Worm (Caenorhabditis elegans) whole organism, young adult: ENCODE results near the gene fbxb-74.
A peak's percentile ranks its signal among the peaks of the same experiment; 100 is the strongest.

Source experiments
- C06A6.2 ChIP-seq: fragments of 200-800 bp; sonication (Bioruptor generic); conservative IDR thresholded peaks from 2 replicates; pipeline ENCODE4 v1.3.6; 2022; ENCODE audit warnings: missing genetic modification characterization, missing compliant biosample characterization
- C17E4.6 ChIP-seq: fragments of 200-800 bp; sonication (Bioruptor generic); IDR thresholded peaks from 2 replicates; pipeline ENCODE4 v1.3.6; 2022; ENCODE audit warnings: missing genetic modification reagents, missing genetic modification characterization, missing compliant biosample characterization
- F22D6.2 ChIP-seq: sonication (generic microtip); optimal IDR thresholded peaks from 2 replicates; lab custom pipeline; 2016; ENCODE audit warnings: mild to moderate bottlenecking, missing genetic modification characterization, missing compliant biosample characterization
- F39B2.1 ChIP-seq: fragments of 200-800 bp; sonication (Bioruptor generic); IDR thresholded peaks from 2 replicates; pipeline ENCODE4 v1.3.6; 2022; ENCODE audit warnings: missing genetic modification reagents, missing genetic modification characterization, missing compliant biosample characterization
- F49E8.2 ChIP-seq: sonication (generic microtip); optimal IDR thresholded peaks from 3 replicates; lab custom pipeline; 2017; ENCODE audit warnings: missing genetic modification characterization, mild to moderate bottlenecking, missing compliant biosample characterization, antibody characterized with exemption, moderate library complexity; ENCODE audit not compliant: insufficient read depth
- F55B11.4 ChIP-seq: sonication (generic microtip); optimal IDR thresholded peaks from 2 replicates; lab custom pipeline; 2016; ENCODE audit warnings: missing compliant biosample characterization, missing genetic modification characterization, borderline replicate concordance; ENCODE audit not compliant: insufficient read depth
- F57C9.4 ChIP-seq: sonication (generic microtip); optimal IDR thresholded peaks from 2 replicates; lab custom pipeline; 2017; ENCODE audit warnings: mild to moderate bottlenecking, missing genetic modification characterization, missing compliant biosample characterization
- K12H6.12 ChIP-seq: fragments of 200-800 bp; sonication (Bioruptor generic); optimal IDR thresholded peaks from 2 replicates; lab custom pipeline; 2018; ENCODE audit warnings: mild to moderate bottlenecking, missing genetic modification characterization, missing compliant biosample characterization
- T07F8.4 ChIP-seq: sonication (generic microtip); optimal IDR thresholded peaks from 2 replicates; lab custom pipeline; 2016; ENCODE audit warnings: mild to moderate bottlenecking, missing genetic modification characterization, moderate library complexity, missing compliant biosample characterization
- Y67H2A.10 ChIP-seq: fragments of 200-800 bp; sonication (Bioruptor generic); conservative IDR thresholded peaks from 2 replicates; pipeline ENCODE4 v1.3.6; 2022; ENCODE audit warnings: missing genetic modification reagents, missing genetic modification characterization, missing compliant biosample characterization
- Y79H2A.3 ChIP-seq: fragments of 200-800 bp; sonication (Bioruptor generic); conservative IDR thresholded peaks from 2 replicates; pipeline ENCODE4 v1.3.6; 2022; ENCODE audit warnings: missing genetic modification reagents, missing genetic modification characterization, missing compliant biosample characterization
- Y95B8A.8 ChIP-seq: fragments of 200-800 bp; sonication (Bioruptor generic); IDR thresholded peaks from 2 replicates; pipeline ENCODE4 v1.3.6; 2022; ENCODE audit warnings: missing genetic modification reagents, missing genetic modification characterization, missing compliant biosample characterization
- aptf-3 ChIP-seq: fragments of 200-800 bp; sonication (Bioruptor generic); IDR thresholded peaks from 2 replicates; pipeline ENCODE4 v1.3.6; 2022; ENCODE audit warnings: missing genetic modification characterization, missing compliant biosample characterization
- attf-3 ChIP-seq: fragments of 200-800 bp; sonication (Bioruptor generic); conservative IDR thresholded peaks from 2 replicates; pipeline ENCODE4 v1.3.6; 2022; ENCODE audit warnings: missing genetic modification reagents, missing genetic modification characterization, missing compliant biosample characterization
- bed-2 ChIP-seq: fragments of 200-800 bp; sonication (Bioruptor generic); IDR thresholded peaks from 2 replicates; pipeline ENCODE4 v1.3.6; 2022; ENCODE audit warnings: missing genetic modification reagents, missing genetic modification characterization, missing compliant biosample characterization
- dox-1 ChIP-seq: fragments of 200-800 bp; sonication (Bioruptor generic); IDR thresholded peaks from 2 replicates; pipeline ENCODE4 v1.3.6; 2022; ENCODE audit warnings: missing genetic modification reagents, missing genetic modification characterization, missing compliant biosample characterization
- dpff-1 ChIP-seq: sonication (generic microtip); optimal IDR thresholded peaks from 2 replicates; lab custom pipeline; 2017; ENCODE audit warnings: mild to moderate bottlenecking, missing genetic modification characterization, missing compliant biosample characterization
- egl-18 ChIP-seq: fragments of 200-800 bp; sonication (Bioruptor generic); IDR thresholded peaks from 2 replicates; pipeline ENCODE4 v1.3.6; 2022; ENCODE audit warnings: missing genetic modification reagents, missing genetic modification characterization, missing compliant biosample characterization
- egrh-3 ChIP-seq: fragments of 200-800 bp; sonication (Bioruptor generic); IDR thresholded peaks from 2 replicates; pipeline ENCODE4 v1.3.6; 2022; ENCODE audit warnings: missing genetic modification reagents, missing genetic modification characterization, missing compliant biosample characterization
- hsf-1 ChIP-seq: fragments of 200-800 bp; sonication (Bioruptor generic); IDR thresholded peaks from 2 replicates; pipeline ENCODE4 v1.3.6; 2022; ENCODE audit warnings: missing genetic modification reagents, missing genetic modification characterization, missing compliant biosample characterization
- lag-1 ChIP-seq: fragments of 200-800 bp; sonication (Bioruptor generic); IDR thresholded peaks from 2 replicates; pipeline ENCODE4 v1.3.6; 2022; ENCODE audit warnings: missing genetic modification reagents, missing genetic modification characterization, missing compliant biosample characterization
- let-607 ChIP-seq, 2 experiments: fragments of 200-800 bp in 1 of 2; sonication (Bioruptor generic) in 1 of 2; sonication (generic microtip) in 1 of 2; optimal IDR thresholded peaks; 2 replicates each; lab custom pipeline; 2016 to 2018; ENCODE audit warnings: mild to moderate bottlenecking in 2 of 2, missing compliant biosample characterization in 2 of 2, missing genetic modification characterization in 2 of 2, moderate library complexity in 2 of 2, missing genotype in 1 of 2
- lsl-1 ChIP-seq: fragments of 200-800 bp; sonication (Bioruptor generic); optimal IDR thresholded peaks from 2 replicates; lab custom pipeline; 2018; ENCODE audit warnings: mild to moderate bottlenecking, missing genetic modification characterization, moderate library complexity, missing compliant biosample characterization
- lsy-27 ChIP-seq: sonication (generic microtip); optimal IDR thresholded peaks from 2 replicates; lab custom pipeline; 2017; ENCODE audit warnings: missing genetic modification characterization, mild to moderate bottlenecking, missing compliant biosample characterization, antibody characterized with exemption, missing genotype, borderline replicate concordance; ENCODE audit not compliant: insufficient read depth
- madf-10 ChIP-seq: sonication (generic microtip); optimal IDR thresholded peaks from 2 replicates; lab custom pipeline; 2016; ENCODE audit warnings: mild to moderate bottlenecking, missing genetic modification characterization, missing compliant biosample characterization
- madf-3 ChIP-seq: fragments of 200-800 bp; sonication (Bioruptor generic); IDR thresholded peaks from 2 replicates; pipeline ENCODE4 v1.3.6; 2022; ENCODE audit warnings: missing genetic modification reagents, missing genetic modification characterization, missing compliant biosample characterization
- madf-6 ChIP-seq: fragments of 200-800 bp; sonication (Bioruptor generic); IDR thresholded peaks from 2 replicates; pipeline ENCODE4 v1.3.6; 2022; ENCODE audit warnings: missing genetic modification reagents, missing genetic modification characterization, missing compliant biosample characterization
- mcd-1 ChIP-seq: fragments of 200-800 bp; sonication (Bioruptor generic); IDR thresholded peaks from 2 replicates; pipeline ENCODE4 v1.3.6; 2022; ENCODE audit warnings: missing genetic modification reagents, missing genetic modification characterization, missing compliant biosample characterization
- mel-28 ChIP-seq: sonication (generic microtip); optimal IDR thresholded peaks from 2 replicates; lab custom pipeline; 2016; ENCODE audit warnings: borderline replicate concordance, mild to moderate bottlenecking, missing genetic modification characterization, missing compliant biosample characterization
- mes-4 ChIP-seq: sonication (generic microtip); optimal IDR thresholded peaks from 2 replicates; lab custom pipeline; 2016; ENCODE audit warnings: missing genotype, missing genetic modification characterization, missing compliant biosample characterization
- nfya-2 ChIP-seq: fragments of 200-800 bp; sonication (Bioruptor generic); IDR thresholded peaks from 2 replicates; pipeline ENCODE4 v1.3.6; 2022; ENCODE audit warnings: missing genetic modification reagents, missing genetic modification characterization, missing compliant biosample characterization
- nhr-27 ChIP-seq: fragments of 200-800 bp; sonication (Bioruptor generic); optimal IDR thresholded peaks from 2 replicates; lab custom pipeline; 2018; ENCODE audit warnings: mild to moderate bottlenecking, missing genetic modification characterization, moderate library complexity, missing compliant biosample characterization
- nhr-90 ChIP-seq: sonication (generic microtip); optimal IDR thresholded peaks from 2 replicates; lab custom pipeline; 2016; ENCODE audit warnings: missing genotype, mild to moderate bottlenecking, missing genetic modification characterization, missing compliant biosample characterization
- pbrm-1 ChIP-seq: fragments of 200-800 bp; sonication (Bioruptor generic); IDR thresholded peaks from 2 replicates; pipeline ENCODE4 v1.3.6; 2022; ENCODE audit warnings: missing genetic modification reagents, missing genetic modification characterization, missing compliant biosample characterization
- pha-4 ChIP-seq: fragments of 150-350 bp; sonication (generic microtip); optimal IDR thresholded peaks from 2 replicates; lab custom pipeline; 2014; ENCODE audit warnings: missing biosample characterization, missing genetic modification reagents, missing genetic modification characterization
- rpc-1 ChIP-seq, 2 experiments: fragments of 150-350 bp in 1 of 2; sonication (generic microtip) in 1 of 2; optimal IDR thresholded peaks; 2 replicates each; lab custom pipeline; 2014 to 2018; ENCODE audit warnings: missing biosample characterization in 1 of 2, missing genetic modification characterization in 1 of 2, missing genetic modification reagents in 1 of 2, missing genotype in 1 of 2
- snpc-3.4 ChIP-seq: sonication (generic microtip); optimal IDR thresholded peaks from 2 replicates; lab custom pipeline; 2017; ENCODE audit warnings: missing genetic modification characterization, mild to moderate bottlenecking, missing compliant biosample characterization, antibody characterized with exemption, moderate library complexity, missing genotype, missing genetic modification reagents
- somi-1 ChIP-seq: fragments of 200-800 bp; sonication (Bioruptor generic); optimal IDR thresholded peaks from 2 replicates; lab custom pipeline; 2018; ENCODE audit warnings: mild to moderate bottlenecking, missing genetic modification characterization, missing compliant biosample characterization
- sptf-2 ChIP-seq: fragments of 200-800 bp; sonication (Bioruptor generic); optimal IDR thresholded peaks from 2 replicates; lab custom pipeline; 2018; ENCODE audit warnings: mild to moderate bottlenecking, missing genetic modification characterization, missing compliant biosample characterization
- tbx-9 ChIP-seq: sonication (generic microtip); optimal IDR thresholded peaks from 2 replicates; lab custom pipeline; 2016; ENCODE audit warnings: borderline replicate concordance, missing genetic modification characterization, inconsistent platforms, missing compliant biosample characterization
- tlf-1 ChIP-seq: fragments of 200-800 bp; sonication (Bioruptor generic); optimal IDR thresholded peaks from 2 replicates; lab custom pipeline; 2018; ENCODE audit warnings: mild to moderate bottlenecking, missing genetic modification characterization, missing compliant biosample characterization
- unc-62 ChIP-seq: fragments of 150-350 bp; optimal IDR thresholded peaks from 2 replicates; lab custom pipeline; 2014; ENCODE audit warnings: missing biosample characterization, missing genetic modification reagents, missing genetic modification characterization
- ztf-18 ChIP-seq: sonication (generic microtip); optimal IDR thresholded peaks from 2 replicates; lab custom pipeline; 2016; ENCODE audit warnings: missing genotype, mild to moderate bottlenecking, missing genetic modification characterization, missing compliant biosample characterization
- ztf-22 ChIP-seq: fragments of 200-800 bp; sonication (Bioruptor generic); optimal IDR thresholded peaks from 2 replicates; lab custom pipeline; 2018; ENCODE audit warnings: mild to moderate bottlenecking, missing genetic modification characterization, moderate library complexity, missing compliant biosample characterization
- ztf-28 ChIP-seq: fragments of 200-800 bp; sonication (Bioruptor generic); IDR thresholded peaks from 2 replicates; pipeline ENCODE4 v1.3.6; 2022; ENCODE audit warnings: missing genetic modification reagents, missing genetic modification characterization, missing compliant biosample characterization

fbxb-74 gene

DNA sequence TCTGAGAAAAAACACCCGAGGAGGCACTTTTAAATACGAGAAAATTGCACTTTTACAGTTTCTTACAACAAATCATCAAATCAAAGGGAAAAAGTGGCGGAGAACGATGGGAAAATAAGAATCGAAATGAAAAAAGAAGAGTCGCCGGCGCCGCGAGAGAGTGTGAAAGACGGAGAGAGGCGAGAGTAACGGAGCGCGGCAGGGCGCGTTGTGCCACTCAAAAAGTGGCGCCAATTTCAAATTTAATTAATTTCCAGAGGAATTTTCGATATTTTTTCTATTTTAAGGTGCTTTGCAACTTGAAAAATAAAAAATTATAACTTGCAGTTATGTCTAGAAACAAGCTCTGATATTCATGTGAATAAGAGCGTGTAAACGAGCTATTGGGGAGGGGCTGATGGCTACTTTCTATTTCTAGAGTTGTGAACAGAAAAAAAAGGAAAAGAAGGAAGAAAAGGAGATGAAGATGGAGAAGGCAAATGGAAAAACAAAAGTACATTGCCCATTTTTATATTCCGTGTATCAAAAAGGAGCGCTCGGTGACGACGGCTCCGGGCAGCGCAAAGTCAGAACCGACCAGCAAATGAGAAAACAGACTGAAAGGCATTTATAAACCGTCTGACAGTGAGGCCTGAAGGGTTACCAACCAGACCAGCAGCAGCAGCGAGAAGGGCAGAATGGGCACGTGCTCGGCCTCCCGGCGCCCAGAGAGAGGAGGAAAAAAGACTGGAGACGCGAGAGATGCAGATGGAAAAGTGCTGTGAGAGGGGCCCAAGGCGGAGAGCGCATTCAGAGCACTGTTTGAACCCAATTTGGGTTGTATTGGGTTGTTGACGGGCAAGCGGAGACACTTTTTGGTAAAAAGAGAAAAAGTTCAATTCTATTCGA, 32.0 kb upstream of the fbxb-74 start (continued):
- TF ChIP-seq aptf-3 (GFP tag; lab: Robert Waterston, UW) (0 out of 2 replicates have a peak, but pooled peaks have one; percentile 34), nfya-2 (GFP tag; lab: Robert Waterston, UW) (no peak), mcd-1 (peak; percentile 58), C06A6.2 (GFP tag; lab: Robert Waterston, UW) (no peak), T07F8.4 (no peak), tbx-9 (tag; lab: Kevin White, UChicago) (no peak), dox-1 (GFP tag; lab: Robert Waterston, UW) (peak; percentile 18; the same call in 1 of the 2 replicates), K12H6.12 (tag; lab: Kevin White, UChicago) (no peak), mes-4 (tag; lab: Kevin White, UChicago) (no peak), hsf-1 (GFP tag; lab: Robert Waterston, UW) (no peak), madf-3 (peak; percentile 11; the same call in 1 of the 2 replicates), F57C9.4 (tag; lab: Kevin White, UChicago) (peak; percentile 60), F39B2.1 (no peak), snpc-3.4 (peak; percentile 23), sptf-2 (GFP tag; lab: Kevin White, UChicago) (no peak), egl-18 (GFP tag; lab: Robert Waterston, UW) (no peak), F55B11.4 (tag; lab: Kevin White, UChicago) (no peak), unc-62 (GFP tag; lab: Kevin White, UChicago) (no peak), ztf-22 (GFP tag; lab: Kevin White, UChicago) (no peak), attf-3 (GFP tag; lab: Robert Waterston, UW) (no peak), egrh-3 (GFP tag; lab: Robert Waterston, UW) (peak; percentile 84), lag-1 (no peak), ztf-28 (GFP tag; lab: Robert Waterston, UW) (no peak), C17E4.6 (GFP tag; lab: Robert Waterston, UW) (no peak), madf-10 (tag; lab: Kevin White, UChicago) (no peak), rpc-1 (optimal IDR thresholded peaks at IDR 0.05; lab: Kevin White, UChicago) (no peak), rpc-1 (tag; optimal IDR thresholded peaks at IDR 0.05; lab: Kevin White, UChicago) (no peak), let-607 (tag; optimal IDR thresholded peaks at IDR 0.05; lab: Kevin White, UChicago) (no peak), nhr-90 (tag; lab: Kevin White, UChicago) (no peak), dpff-1 (tag; lab: Kevin White, UChicago) (no peak), tlf-1 (GFP tag; lab: Kevin White, UChicago) (no peak), F49E8.2 (tag; lab: Kevin White, UChicago) (no peak), Y79H2A.3 (GFP tag; lab: Robert Waterston, UW) (no peak), pha-4 (tag; lab: Kevin White, UChicago) (no peak), nhr-27 (no peak), madf-6 (peak; percentile 53; the same call in 1 of the 2 replicates), pbrm-1 (GFP tag; lab: Robert Waterston, UW) (peak; percentile 72; the same call in 1 of the 2 replicates), somi-1 (GFP tag; lab: Kevin White, UChicago) (no peak), bed-2 (GFP tag; lab: Robert Waterston, UW) (0 out of 2 replicates have a peak, but pooled peaks have one; percentile 22), mel-28 (no peak), ztf-18 (no peak), Y67H2A.10 (no peak), F22D6.2 (tag; lab: Kevin White, UChicago) (no peak), lsl-1 (peak; percentile 33), Y95B8A.8 (no peak; the same call in 1 of the 2 replicates), lsy-27 (tag; lab: Kevin White, UChicago) (no peak)
